Worm (Caenorhabditis elegans): ENCODE results near the gene C05C10.3.

DNA sequence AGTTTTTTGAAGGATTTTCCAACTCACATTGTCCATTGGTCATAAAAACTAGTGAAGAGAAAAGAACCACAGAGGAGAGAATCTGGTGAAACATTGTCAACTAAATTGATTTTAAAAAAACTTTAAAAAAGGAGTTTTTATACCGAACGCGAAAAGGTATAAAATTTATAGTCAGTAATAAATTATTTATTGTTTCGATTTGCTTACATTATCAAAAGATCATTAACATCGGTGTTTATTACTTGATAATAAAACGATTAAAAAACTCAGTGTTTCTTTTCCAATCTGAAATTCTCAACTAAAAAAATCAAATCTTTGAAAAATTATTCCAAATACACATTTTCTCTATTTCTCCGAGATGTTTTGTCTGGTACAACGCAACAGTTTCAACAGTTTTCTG lies 20.5 kb downstream of the C05C10.3 start, which contains the start of gene F26C11.4:
- TF ChIP-seq snpc-4 (tag; optimal IDR thresholded peaks at IDR 0.05) (no peak), F26F4.8 (GFP tag; conservative IDR thresholded peaks at IDR 0.05) (no peak), pha-4 (GFP tag; IDR thresholded peaks at IDR 0.05) (no peak), pha-4 (tag; optimal IDR thresholded peaks at IDR 0.05) (no peak), dpl-1 (GFP tag; optimal IDR thresholded peaks at IDR 0.05) (no peak), unc-62 (GFP tag; optimal IDR thresholded peaks at IDR 0.05 in 1 of 2) (no peak), unc-62 (tag; optimal IDR thresholded peaks at IDR 0.05) (no peak), mxl-2 (GFP tag; conservative IDR thresholded peaks at IDR 0.05) (no peak), ctbp-1 (GFP tag; IDR thresholded peaks at IDR 0.05) (no peak), mdl-1 (tag; optimal IDR thresholded peaks at IDR 0.05) (no peak), nhr-76 (tag; optimal IDR thresholded peaks at IDR 0.05) (no peak), T20F7.1 (GFP tag; optimal IDR thresholded peaks at IDR 0.05) (no peak), R02D3.7 (tag; optimal IDR thresholded peaks at IDR 0.05) (no peak), nhr-6 (tag; optimal IDR thresholded peaks at IDR 0.05) (no peak), aly-2 (tag; optimal IDR thresholded peaks at IDR 0.05) (no peak)

Measured in whole organism, L4 larva.